Worm (Caenorhabditis elegans) whole organism, L4 larva: ENCODE data around the gene atg-10.

ENCODE experiments used
- F44E2.7 ChIP-seq: fragments of 200-800 bp; sonication (Bioruptor generic); IDR thresholded peaks from 2 replicates; pipeline ENCODE4 v2.1.2; 2022; ENCODE audit warnings: missing genetic modification characterization, missing compliant biosample characterization
- T20F7.1 ChIP-seq: fragments of 200-800 bp; sonication (Bioruptor generic); optimal IDR thresholded peaks from 2 replicates; lab custom pipeline; 2018; ENCODE audit warnings: mild to moderate bottlenecking, missing genetic modification characterization, missing compliant biosample characterization
- ZK337.2 ChIP-seq: fragments of 200-800 bp; sonication (Bioruptor generic); IDR thresholded peaks from 2 replicates; pipeline ENCODE4 v1.3.6; 2022; ENCODE audit warnings: missing genetic modification reagents, missing genetic modification characterization, missing compliant biosample characterization
- aha-1 ChIP-seq: fragments of 150-350 bp; peaks from one replicate; lab custom pipeline; 2014; ENCODE audit warnings: missing biosample characterization, missing genetic modification characterization
- aly-2 ChIP-seq: sonication (generic microtip); optimal IDR thresholded peaks from 2 replicates; lab custom pipeline; 2018; ENCODE audit warnings: missing biosample characterization, missing genetic modification characterization
- attf-4 ChIP-seq: sonication (generic microtip); optimal IDR thresholded peaks from 3 replicates; lab custom pipeline; 2017; ENCODE audit warnings: missing biosample characterization, missing genetic modification characterization
- ceh-62 ChIP-seq: sonication (generic microtip); optimal IDR thresholded peaks from 2 replicates; lab custom pipeline; 2017; ENCODE audit warnings: missing biosample characterization, missing genetic modification characterization
- ceh-82 ChIP-seq: sonication (generic microtip); optimal IDR thresholded peaks from 2 replicates; lab custom pipeline; 2017; ENCODE audit warnings: missing biosample characterization, missing genetic modification characterization
- daf-12 ChIP-seq: fragments of 150-350 bp; optimal IDR thresholded peaks from 2 replicates; lab custom pipeline; 2014; ENCODE audit warnings: missing biosample characterization, missing genetic modification reagents, missing genetic modification characterization
- daf-16 ChIP-seq, 3 experiments: sonication (generic microtip); optimal IDR thresholded peaks; 2 replicates each; lab custom pipeline; 2016 to 2017; ENCODE audit warnings: missing genetic modification characterization in 3 of 3, missing genetic modification reagents in 3 of 3, mild to moderate bottlenecking in 2 of 3, missing compliant biosample characterization in 2 of 3, missing biosample characterization in 1 of 3, moderate library complexity in 1 of 3
- dmd-6 ChIP-seq: fragments of 200-800 bp; sonication (Bioruptor generic); IDR thresholded peaks from 2 replicates; pipeline ENCODE4 v1.3.6; 2022; ENCODE audit warnings: missing genetic modification reagents, missing genetic modification characterization, missing compliant biosample characterization
- dmd-9 ChIP-seq: fragments of 200-800 bp; sonication (Bioruptor generic); IDR thresholded peaks from 2 replicates; pipeline ENCODE4 v1.3.6; 2022; ENCODE audit warnings: missing genetic modification reagents, missing genetic modification characterization, missing compliant biosample characterization
- dve-1 ChIP-seq: sonication (generic microtip); optimal IDR thresholded peaks from 2 replicates; lab custom pipeline; 2017; ENCODE audit warnings: antibody characterized with exemption, mild to moderate bottlenecking, missing genetic modification characterization, missing compliant biosample characterization; ENCODE audit not compliant: insufficient read depth
- gei-8 ChIP-seq: fragments of 200-800 bp; sonication (Bioruptor generic); optimal IDR thresholded peaks from 2 replicates; lab custom pipeline; 2018; ENCODE audit warnings: mild to moderate bottlenecking, missing genetic modification characterization, missing compliant biosample characterization
- hlh-11 ChIP-seq: fragments of 200-800 bp; sonication (Bioruptor generic); optimal IDR thresholded peaks from 2 replicates; lab custom pipeline; 2018; ENCODE audit warnings: mild to moderate bottlenecking, missing genetic modification characterization, missing compliant biosample characterization
- hlh-30 ChIP-seq: sonication (generic microtip); optimal IDR thresholded peaks from 2 replicates; lab custom pipeline; 2017; ENCODE audit warnings: antibody characterized with exemption, mild to moderate bottlenecking, missing genetic modification characterization, missing compliant biosample characterization; ENCODE audit not compliant: insufficient read depth
- hmg-1.1 ChIP-seq: fragments of 200-800 bp; sonication (Bioruptor generic); IDR thresholded peaks from 2 replicates; pipeline ENCODE4 v1.3.6; 2022; ENCODE audit warnings: missing genetic modification reagents, missing genetic modification characterization, missing compliant biosample characterization
- lin-29 ChIP-seq: fragments of 200-800 bp; sonication (Bioruptor generic); IDR thresholded peaks from 2 replicates; pipeline ENCODE4 v1.3.6; 2022; ENCODE audit warnings: missing genetic modification reagents, missing genetic modification characterization, missing compliant biosample characterization
- lsy-2 ChIP-seq, 2 experiments: fragments of 150-350 bp in 1 of 2; sonication (generic microtip) in 1 of 2; optimal IDR thresholded peaks; 2 replicates each; lab custom pipeline; 2014 to 2017; ENCODE audit warnings: missing biosample characterization in 2 of 2, missing genetic modification characterization in 2 of 2
- madf-5 ChIP-seq, 2 experiments: fragments of 200-800 bp; sonication (Bioruptor generic); IDR thresholded peaks; 2 replicates each; pipeline ENCODE4 v1.3.6; 2022; ENCODE audit warnings: missing compliant biosample characterization in 2 of 2, missing genetic modification characterization in 2 of 2
- mdl-1 ChIP-seq, 2 experiments: fragments of 150-350 bp in 1 of 2; sonication (generic microtip) in 1 of 2; optimal IDR thresholded peaks; 2 replicates each; lab custom pipeline; 2014 to 2017; ENCODE audit warnings: missing biosample characterization in 2 of 2, missing genetic modification characterization in 2 of 2
- mdt-29 ChIP-seq: fragments of 200-800 bp; sonication (Bioruptor generic); IDR thresholded peaks from 2 replicates; pipeline ENCODE4 v1.3.6; 2022; ENCODE audit warnings: missing genetic modification reagents, missing genetic modification characterization, missing compliant biosample characterization
- nhr-10 ChIP-seq: fragments of 150-350 bp; optimal IDR thresholded peaks from 2 replicates; lab custom pipeline; 2014; ENCODE audit warnings: missing biosample characterization, missing genetic modification characterization
- nhr-11 ChIP-seq: fragments of 150-350 bp; optimal IDR thresholded peaks from 2 replicates; lab custom pipeline; 2014; ENCODE audit warnings: missing biosample characterization, missing genetic modification characterization
- nhr-25 ChIP-seq: sonication (generic microtip); optimal IDR thresholded peaks from 2 replicates; lab custom pipeline; 2017; ENCODE audit warnings: missing genetic modification characterization, mild to moderate bottlenecking, missing compliant biosample characterization, antibody characterized with exemption, moderate library complexity, borderline replicate concordance; ENCODE audit not compliant: insufficient read depth
- nhr-28 ChIP-seq: fragments of 150-350 bp; optimal IDR thresholded peaks from 2 replicates; lab custom pipeline; 2014; ENCODE audit warnings: missing biosample characterization, missing genetic modification characterization
- nhr-41 ChIP-seq: fragments of 200-800 bp; sonication (Bioruptor generic); IDR thresholded peaks from 2 replicates; pipeline ENCODE4 v1.3.6; 2022; ENCODE audit warnings: missing genetic modification reagents, missing genetic modification characterization, missing compliant biosample characterization
- nhr-42 ChIP-seq: fragments of 200-800 bp; sonication (Bioruptor generic); IDR thresholded peaks from 2 replicates; pipeline ENCODE4 v1.3.6; 2022; ENCODE audit warnings: missing genetic modification characterization, missing compliant biosample characterization
- nhr-6 ChIP-seq: fragments of 150-350 bp; optimal IDR thresholded peaks from 2 replicates; lab custom pipeline; 2014; ENCODE audit warnings: missing biosample characterization, missing genetic modification characterization
- nhr-77 ChIP-seq: fragments of 150-350 bp; optimal IDR thresholded peaks from 2 replicates; lab custom pipeline; 2014; ENCODE audit warnings: missing biosample characterization, missing genetic modification characterization
- pha-4 ChIP-seq, 2 experiments: fragments of 150-350 bp in 1 of 2; fragments of 200-800 bp in 1 of 2; sonication (Bioruptor generic) in 1 of 2; IDR thresholded peaks in 1 of 2; optimal IDR thresholded peaks in 1 of 2; 2 replicates each; pipeline versions ENCODE4 v1.3.6 to Lab custom; 2014 to 2022; ENCODE audit warnings: missing genetic modification characterization in 2 of 2, missing genetic modification reagents in 2 of 2, missing biosample characterization in 1 of 2, missing compliant biosample characterization in 1 of 2
- php-3 ChIP-seq: fragments of 200-800 bp; sonication (Bioruptor generic); IDR thresholded peaks from 2 replicates; pipeline ENCODE4 v1.3.6; 2022; ENCODE audit warnings: missing genetic modification reagents, missing genetic modification characterization, missing compliant biosample characterization
- pqm-1 ChIP-seq: sonication (generic microtip); optimal IDR thresholded peaks from 2 replicates; lab custom pipeline; 2017; ENCODE audit warnings: missing biosample characterization, missing genetic modification characterization
- saeg-2 ChIP-seq: fragments of 200-800 bp; sonication (Bioruptor generic); IDR thresholded peaks from 2 replicates; pipeline ENCODE4 v1.3.6; 2022; ENCODE audit warnings: missing genetic modification reagents, missing genetic modification characterization, missing compliant biosample characterization
- sdz-12 ChIP-seq: fragments of 200-800 bp; sonication (Bioruptor generic); optimal IDR thresholded peaks from 2 replicates; lab custom pipeline; 2018; ENCODE audit warnings: mild to moderate bottlenecking, missing genetic modification characterization, missing compliant biosample characterization
- set-16 ChIP-seq: fragments of 200-800 bp; sonication (Bioruptor generic); IDR thresholded peaks from 2 replicates; pipeline ENCODE4 v1.3.6; 2022; ENCODE audit warnings: missing genetic modification reagents, missing genetic modification characterization, missing compliant biosample characterization
- spr-3 ChIP-seq: fragments of 200-800 bp; sonication (Bioruptor generic); optimal IDR thresholded peaks from 2 replicates; lab custom pipeline; 2018; ENCODE audit warnings: mild to moderate bottlenecking, missing genetic modification characterization, missing compliant biosample characterization
- unc-62 ChIP-seq, 3 experiments: fragments of 150-350 bp in 1 of 3; sonication (generic microtip); optimal IDR thresholded peaks in 2 of 3; peaks in 1 of 3; 1 replicate in 1 of 3; 2 replicates in 2 of 3; lab custom pipeline; 2014 to 2017; ENCODE audit warnings: missing biosample characterization in 3 of 3, missing genetic modification characterization in 3 of 3, missing genetic modification reagents in 3 of 3, missing genotype in 1 of 3
- zfp-2 ChIP-seq: sonication (generic microtip); optimal IDR thresholded peaks from 2 replicates; lab custom pipeline; 2016; ENCODE audit warnings: mild to moderate bottlenecking, missing genetic modification characterization, missing compliant biosample characterization
- zfp-3 ChIP-seq: fragments of 200-800 bp; sonication (Bioruptor generic); conservative IDR thresholded peaks from 2 replicates; pipeline ENCODE4 v1.3.6; 2022; ENCODE audit warnings: missing genetic modification reagents, missing genetic modification characterization, missing compliant biosample characterization
- zip-11 ChIP-seq: fragments of 200-800 bp; sonication (Bioruptor generic); IDR thresholded peaks from 2 replicates; pipeline ENCODE4 v1.3.6; 2022; ENCODE audit warnings: missing genetic modification characterization, missing compliant biosample characterization
- ztf-11 ChIP-seq: fragments of 150-350 bp; optimal IDR thresholded peaks from 2 replicates; lab custom pipeline; 2014; ENCODE audit warnings: missing biosample characterization, missing genetic modification characterization
- ztf-7 ChIP-seq: fragments of 150-350 bp; optimal IDR thresholded peaks from 2 replicates; lab custom pipeline; 2014; ENCODE audit warnings: missing biosample characterization, missing genetic modification characterization

Gene atg-10

ce11 chrII:8704413-8704874 lies 45.5 kb downstream of the atg-10 start, which contains the start of gene prx-5:
prx-5 (plus strand) TSS chrII:8704824.
- TF ChIP-seq T20F7.1 (GFP tag; lab: Kevin White, UChicago), result peak; percentile 10
- no peak for TF ChIP-seq mdl-1 (tag; optimal IDR thresholded peaks at IDR 0.05; lab: Kevin White, UChicago)
- TF ChIP-seq aly-2 (tag; lab: Kevin White, UChicago), result no peak
- TF ChIP-seq sdz-12 (GFP tag; lab: Kevin White, UChicago), result no peak
- no peak for TF ChIP-seq spr-3 (GFP tag; lab: Kevin White, UChicago)
- TF ChIP-seq nhr-10, result no peak
- TF ChIP-seq nhr-41, result no peak
- TF ChIP-seq dmd-6 (GFP tag; lab: Robert Waterston, UW), result peak; percentile 29; the same call in 1 of the 2 replicates
- no peak for TF ChIP-seq gei-8 (GFP tag; lab: Kevin White, UChicago)
- no peak for TF ChIP-seq nhr-42
- no peak for TF ChIP-seq aha-1 (tag; lab: Kevin White, UChicago)
- TF ChIP-seq ceh-82 (tag; lab: Kevin White, UChicago), result no peak
- no peak for TF ChIP-seq nhr-6 (tag; lab: Kevin White, UChicago)
- TF ChIP-seq nhr-77 (tag; lab: Kevin White, UChicago), result no peak
- TF ChIP-seq zfp-3 (GFP tag; lab: Robert Waterston, UW), result no peak
- no peak for TF ChIP-seq ceh-62 (tag; lab: Kevin White, UChicago)
- TF ChIP-seq mdt-29 (GFP tag; lab: Robert Waterston, UW), result no peak
- TF ChIP-seq attf-4, result no peak
- no peak for TF ChIP-seq saeg-2 (GFP tag; lab: Robert Waterston, UW)
- no peak for TF ChIP-seq zip-11
- TF ChIP-seq pqm-1 (tag; lab: Kevin White, UChicago), result peak; percentile 35
- TF ChIP-seq hmg-1.1 (GFP tag; lab: Robert Waterston, UW), result no peak
- TF ChIP-seq dve-1 (tag; lab: Kevin White, UChicago), result peak; percentile 32
- no peak for TF ChIP-seq ztf-11
- no peak for TF ChIP-seq unc-62 (GFP tag; optimal IDR thresholded peaks at IDR 0.05 in 1 of 2; lab: Kevin White, UChicago)
- no peak for TF ChIP-seq unc-62 (tag; optimal IDR thresholded peaks at IDR 0.05; lab: Kevin White, UChicago)
- no peak for TF ChIP-seq ZK337.2 (GFP tag; lab: Robert Waterston, UW)
- TF ChIP-seq daf-12 (tag; lab: Kevin White, UChicago), result no peak
- TF ChIP-seq lin-29, result no peak
- TF ChIP-seq nhr-28, result peak; percentile 77
- TF ChIP-seq dmd-9 (GFP tag; lab: Robert Waterston, UW), result no peak
- no peak for TF ChIP-seq zfp-2 (tag; lab: Kevin White, UChicago)
- no peak for TF ChIP-seq F44E2.7 (GFP tag; lab: Robert Waterston, UW)
- no peak for TF ChIP-seq madf-5 (GFP tag; IDR thresholded peaks at IDR 0.05; lab: Robert Waterston, UW)
- TF ChIP-seq ztf-7 (tag; lab: Kevin White, UChicago), result no peak
- TF ChIP-seq php-3 (GFP tag; lab: Robert Waterston, UW), result no peak
- no peak for TF ChIP-seq nhr-25 (tag; lab: Kevin White, UChicago)

ce11 chrII:8707024-8707423 lies 48.1 kb downstream of the atg-10 start, which contains the start of gene cup-16:
cup-16 (plus strand) TSS chrII:8707155.
- TF ChIP-seq daf-16 (GFP tag; optimal IDR thresholded peaks at IDR 0.05; lab: Kevin White, UChicago) (peak in 1 of 2 experiments; percentile 25), daf-16 (tag; optimal IDR thresholded peaks at IDR 0.05; lab: Kevin White, UChicago) (no peak), pqm-1 (tag; lab: Kevin White, UChicago) (no peak), nhr-11 (tag; lab: Kevin White, UChicago) (peak; percentile 71), unc-62 (GFP tag; optimal IDR thresholded peaks at IDR 0.05 in 1 of 2; lab: Kevin White, UChicago) (peak in 1 of 2 experiments; percentile 71), unc-62 (tag; optimal IDR thresholded peaks at IDR 0.05; lab: Kevin White, UChicago) (no peak), hlh-11 (tag; lab: Kevin White, UChicago) (peak; percentile 55), pha-4 (GFP tag; IDR thresholded peaks at IDR 0.05; lab: Robert Waterston, UW) (no peak), pha-4 (tag; optimal IDR thresholded peaks at IDR 0.05; lab: Kevin White, UChicago) (no peak), lsy-2 (tag; optimal IDR thresholded peaks at IDR 0.05; lab: Kevin White, UChicago) (peak in 1 of 2 experiments; percentile 36), set-16 (GFP tag; lab: Robert Waterston, UW) (no peak), hlh-30 (tag; lab: Kevin White, UChicago) (peak; percentile 74)
